Worm (Caenorhabditis elegans): ENCODE results near the gene srh-193.

srh-193 gene

ce11 chrV:4240292-4240691, 49.7 kb downstream of the srh-193 start, which contains the start of gene srh-204:
Gene srh-204, minus strand, starts transcription at chrV:4240392.
- TF ChIP-seq pqm-1 (tag; optimal IDR thresholded peaks at IDR 0.05) (no peak), pha-4 (tag; optimal IDR thresholded peaks at IDR 0.05) (no peak), nhr-25 (tag; optimal IDR thresholded peaks at IDR 0.05) (no peak), lin-39 (tag; optimal IDR thresholded peaks at IDR 0.05) (no peak), nhr-76 (tag; optimal IDR thresholded peaks at IDR 0.05) (no peak), nhr-237 (tag; optimal IDR thresholded peaks at IDR 0.05) (no peak), snpc-4 (tag; optimal IDR thresholded peaks at IDR 0.05) (no peak), nfya-1 (tag; optimal IDR thresholded peaks at IDR 0.05; ENCODE audit: insufficient read depth) (no peak)
